Fruit fly (Drosophila melanogaster) whole organism: ENCODE data around the gene CG7739.

Experiments
- CG8478 ChIP-seq: fragments of >200 bp; optimal IDR thresholded peaks from 2 replicates; lab custom pipeline; 2018; ENCODE audit warnings: inconsistent platforms
- Dll ChIP-seq: fragments of >200 bp; optimal IDR thresholded peaks from 2 replicates; lab custom pipeline; 2017
- EcR ChIP-seq, 2 experiments: fragments of >200 bp; optimal IDR thresholded peaks; 2 replicates each; lab custom pipeline; 2017; ENCODE audit warnings: missing biosample characterization in 2 of 2, missing genetic modification characterization in 2 of 2, missing genetic modification reagents in 2 of 2
- pan ChIP-seq: fragments of >200 bp; optimal IDR thresholded peaks from 2 replicates; lab custom pipeline; 2017
- psq ChIP-seq: fragments of >200 bp; optimal IDR thresholded peaks from 2 replicates; lab custom pipeline; 2017
- usp ChIP-seq: fragments of >200 bp; optimal IDR thresholded peaks from 2 replicates; lab custom pipeline; 2017; ENCODE audit warnings: missing biosample characterization, missing genetic modification characterization, mixed read lengths

The CG7739 gene

DNA sequence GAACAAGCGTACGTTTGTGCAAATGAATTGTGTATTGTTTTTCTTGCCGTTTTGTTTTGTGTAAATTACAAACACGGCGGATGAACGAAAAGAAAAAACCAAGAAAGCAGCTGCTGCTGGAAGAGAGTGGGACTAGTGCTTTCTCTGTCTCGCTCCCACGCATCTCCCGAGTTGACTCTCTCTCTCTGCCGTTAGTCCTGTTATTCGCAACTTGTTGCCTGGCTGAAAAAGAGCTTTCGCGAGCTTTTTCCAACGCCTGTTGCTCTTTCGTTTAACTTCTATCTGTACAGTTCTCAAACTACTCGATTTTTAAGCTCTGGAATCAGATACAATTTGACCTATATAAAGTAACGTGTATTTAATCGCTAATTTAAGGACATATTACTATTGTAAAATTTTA, 30.5 kb upstream of the CG7739 start:
- TF ChIP-seq usp (no peak), Dll (lab: Kevin White, UChicago) (no peak), CG8478 (no peak), EcR (GFP tag; optimal IDR thresholded peaks at IDR 0.05; lab: Kevin White, UChicago) (no peak), psq (lab: Kevin White, UChicago) (no peak), pan (lab: Kevin White, UChicago) (no peak)

DNA sequence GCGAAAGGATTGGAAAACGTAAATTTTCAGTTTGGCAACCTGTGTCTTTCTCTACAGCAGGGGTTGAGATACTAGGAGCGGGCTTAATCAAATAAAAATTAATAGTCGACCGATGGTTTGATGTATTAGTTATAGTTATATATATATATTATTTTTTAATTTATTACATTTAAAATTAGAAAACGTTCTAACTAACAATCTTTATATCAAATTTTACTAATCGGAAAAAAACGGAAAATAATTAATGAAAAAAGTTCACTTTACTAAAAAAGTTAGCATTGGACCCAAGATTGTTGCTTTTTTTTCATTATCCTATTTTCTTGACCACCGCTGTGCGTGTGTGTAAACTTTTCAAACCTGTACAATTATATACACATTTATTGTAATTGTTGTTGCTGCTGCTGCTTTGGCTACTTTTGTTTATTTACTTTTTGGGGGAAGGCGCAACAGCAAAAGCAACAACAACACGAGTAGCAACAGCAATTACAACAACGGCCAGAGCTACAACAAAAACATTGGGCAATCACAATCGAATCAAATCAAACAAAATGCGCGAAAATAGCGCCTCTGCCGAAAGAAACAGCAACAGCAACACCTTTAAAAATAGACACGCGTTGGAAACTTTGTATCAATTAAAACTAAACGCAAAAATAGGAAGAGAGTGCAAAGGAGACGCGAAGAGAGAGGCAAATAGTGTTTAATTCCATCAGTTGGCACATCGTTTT, 29.8 kb upstream of the CG7739 start:
- TF ChIP-seq usp, result no peak
- no peak for TF ChIP-seq psq (lab: Kevin White, UChicago)

DNA sequence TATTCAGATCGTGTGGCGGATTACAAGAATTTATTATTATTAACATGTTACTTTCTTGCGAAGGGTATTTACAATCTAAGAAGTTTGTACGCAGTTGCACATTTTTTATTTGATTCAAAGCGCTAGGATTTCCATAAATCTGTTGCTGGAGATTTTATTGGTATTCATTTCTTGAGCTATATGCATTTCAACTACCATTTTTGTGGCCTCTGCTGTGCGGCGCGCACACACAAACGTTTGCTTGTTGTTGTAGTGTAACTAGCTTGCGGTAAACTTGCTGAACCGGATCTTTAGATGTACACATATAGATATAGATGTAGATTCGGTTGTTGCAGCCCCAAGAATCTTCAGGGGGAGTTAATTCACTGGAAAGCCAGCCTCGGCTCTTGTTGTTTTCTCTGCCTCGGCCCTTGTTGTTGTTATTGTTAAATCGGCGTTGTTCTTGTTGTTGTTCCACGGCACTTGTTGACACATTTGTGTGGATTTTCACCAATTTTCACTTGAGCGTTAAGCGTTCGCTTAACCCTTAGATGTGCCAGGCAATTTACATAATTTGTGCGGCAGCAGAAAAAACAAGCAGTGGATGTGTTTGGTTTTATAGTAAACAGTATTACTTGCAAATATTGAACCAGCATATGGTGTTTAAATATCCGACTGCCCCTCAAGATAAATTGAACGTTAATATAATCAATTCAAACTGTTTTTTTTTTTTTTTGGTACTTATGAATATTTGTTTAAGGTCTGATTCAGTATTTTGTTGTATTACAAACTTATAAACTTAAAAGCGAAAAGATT, 28.1 kb upstream of the CG7739 start:
- no peak for TF ChIP-seq Dll (lab: Kevin White, UChicago)
- no peak for TF ChIP-seq CG8478
- TF ChIP-seq usp, result no peak
- TF ChIP-seq pan (lab: Kevin White, UChicago), result no peak
- TF ChIP-seq psq (lab: Kevin White, UChicago), result no peak
- TF ChIP-seq EcR (GFP tag; optimal IDR thresholded peaks at IDR 0.05; lab: Kevin White, UChicago), result no peak

DNA sequence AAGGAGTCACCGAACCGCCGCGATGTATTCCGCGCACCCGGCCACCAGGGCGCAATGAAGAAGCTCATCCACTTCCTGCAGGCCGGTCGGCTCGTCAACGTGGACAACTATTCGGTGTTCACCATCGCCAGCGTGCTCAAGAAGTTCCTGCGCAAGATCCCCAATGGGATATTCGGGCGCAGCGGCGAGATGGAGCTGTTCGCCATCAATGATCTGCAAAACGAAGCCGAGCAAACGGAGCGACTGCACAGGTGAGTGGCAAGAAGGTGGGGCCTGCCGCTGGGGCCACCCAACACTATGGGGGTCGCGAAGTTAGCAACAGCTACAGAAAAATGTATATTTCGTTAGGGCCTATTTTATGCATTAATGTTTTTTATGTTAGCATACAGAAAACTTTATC, 26.9 kb upstream of the CG7739 start:
- no peak for TF ChIP-seq Dll (lab: Kevin White, UChicago)
- TF ChIP-seq pan (lab: Kevin White, UChicago), result no peak
- no peak for TF ChIP-seq EcR (GFP tag; optimal IDR thresholded peaks at IDR 0.05; lab: Kevin White, UChicago)
- TF ChIP-seq CG8478, result no peak
- no peak for TF ChIP-seq psq (lab: Kevin White, UChicago)
- TF ChIP-seq usp, result no peak

DNA sequence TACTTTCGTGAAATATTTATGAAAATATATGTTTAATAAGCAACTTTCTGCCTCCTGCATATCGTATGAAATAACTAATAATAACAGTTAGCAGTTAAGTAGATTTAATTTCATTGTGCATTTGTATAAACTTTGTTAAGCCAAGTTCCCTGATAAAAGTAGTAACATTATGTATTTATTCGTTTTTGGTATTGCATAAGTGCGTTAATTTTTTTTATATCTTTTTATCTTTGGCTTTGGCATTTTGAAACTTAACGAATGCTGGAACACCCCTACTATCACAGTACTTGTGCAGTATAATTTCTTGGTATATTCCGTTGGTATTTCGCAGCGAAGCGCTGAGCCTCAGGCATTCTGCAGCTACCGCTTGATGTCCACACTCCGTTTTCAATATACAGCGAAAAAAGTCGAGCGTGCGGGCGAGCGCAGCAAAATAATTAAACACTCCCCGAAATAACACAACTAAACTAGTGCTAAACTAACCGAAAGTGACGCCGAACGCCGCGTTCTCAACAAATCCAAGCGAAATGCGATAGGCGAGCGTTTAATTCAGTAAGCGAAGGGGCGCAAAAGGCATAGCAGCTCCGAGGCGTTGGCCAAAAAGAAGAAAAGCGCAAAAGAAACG, 25.8 kb upstream of the CG7739 start, which contains the start of gene RhoGAP71E:
TSS of gene RhoGAP71E (plus strand) at position 347 of the 625 bp plus-strand sequence.
- TF ChIP-seq usp, result no peak
- TF ChIP-seq psq (lab: Kevin White, UChicago), result no peak
- TF ChIP-seq CG8478, result no peak
- no peak for TF ChIP-seq Dll (lab: Kevin White, UChicago)
- no peak for TF ChIP-seq pan (lab: Kevin White, UChicago)
- TF ChIP-seq EcR (GFP tag; optimal IDR thresholded peaks at IDR 0.05; lab: Kevin White, UChicago), result no peak

DNA sequence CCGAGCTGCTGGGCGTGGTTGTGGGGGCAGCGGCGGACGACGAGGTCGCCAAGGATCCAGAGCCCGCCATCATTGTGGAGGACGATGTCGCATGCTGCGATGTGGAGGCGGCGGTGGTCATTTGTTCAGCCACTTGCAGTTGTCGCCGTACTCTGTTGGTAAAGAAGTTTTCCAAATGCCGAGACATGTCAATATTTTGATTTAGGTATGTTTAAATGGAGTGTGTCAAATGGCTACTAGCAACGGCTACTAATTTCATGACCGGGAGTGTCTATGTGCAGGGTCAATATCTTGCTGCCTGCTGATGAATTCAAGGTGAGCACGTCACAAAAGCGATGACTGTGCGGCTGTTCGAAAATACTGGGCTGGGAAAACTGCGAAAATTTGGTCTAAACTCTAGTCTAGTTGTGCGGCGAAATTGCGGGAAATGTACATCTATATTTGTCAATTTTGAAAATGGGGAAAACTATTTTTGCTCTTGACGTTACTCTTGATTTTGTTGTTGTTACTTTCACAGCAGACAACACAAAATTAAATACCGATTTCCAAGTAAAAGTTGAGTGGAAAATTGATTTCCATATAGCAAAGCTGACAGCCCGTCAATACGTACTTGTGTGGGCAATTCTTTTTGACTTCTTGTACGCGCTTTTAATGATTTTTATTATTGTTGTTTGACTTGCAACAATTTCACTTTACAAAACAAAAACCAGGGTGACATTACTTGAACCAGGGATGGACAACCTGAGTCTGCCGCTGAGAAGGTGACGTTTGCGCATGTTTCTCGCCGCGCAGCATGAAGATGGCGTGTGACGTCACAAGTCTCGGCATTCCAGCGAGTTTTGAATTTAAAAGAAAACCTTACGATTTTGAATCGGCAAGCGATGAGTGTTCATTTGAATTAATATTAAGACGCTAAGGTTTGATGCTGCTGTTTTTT, 24.8 kb upstream of the CG7739 start, which contains the start of gene CG7656:
TSS of gene CG7656 (minus strand) at position 731 of the 937 bp plus-strand sequence.
- TF ChIP-seq CG8478 (no peak), usp (no peak), Dll (lab: Kevin White, UChicago) (no peak), psq (lab: Kevin White, UChicago) (no peak), EcR (GFP tag; optimal IDR thresholded peaks at IDR 0.05; lab: Kevin White, UChicago) (no peak), pan (lab: Kevin White, UChicago) (no peak)

DNA sequence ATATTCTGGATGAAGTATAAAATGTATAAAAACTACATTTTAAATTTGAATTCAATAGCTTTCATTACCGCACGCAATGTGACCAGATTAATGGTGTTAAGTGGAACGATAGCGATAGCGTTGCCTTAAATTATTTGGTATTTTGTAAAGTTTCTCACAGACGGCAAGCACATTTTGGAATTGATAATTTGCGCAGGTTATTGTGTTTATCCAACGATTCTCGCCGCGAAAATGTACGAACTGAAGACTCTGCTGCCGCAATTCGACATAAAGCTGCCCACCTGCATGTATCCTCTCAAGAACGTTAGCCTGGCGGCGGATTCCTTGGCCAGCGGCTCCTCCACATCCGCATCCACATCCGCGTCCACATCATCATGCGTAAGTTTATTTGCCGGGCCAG, 20.6 kb upstream of the CG7739 start, which contains the start of gene AIMP2:
TSS of gene AIMP2 (plus strand) at position 135 of the 400 bp plus-strand sequence.
- TF ChIP-seq psq (lab: Kevin White, UChicago), result no peak
- no peak for TF ChIP-seq usp

DNA sequence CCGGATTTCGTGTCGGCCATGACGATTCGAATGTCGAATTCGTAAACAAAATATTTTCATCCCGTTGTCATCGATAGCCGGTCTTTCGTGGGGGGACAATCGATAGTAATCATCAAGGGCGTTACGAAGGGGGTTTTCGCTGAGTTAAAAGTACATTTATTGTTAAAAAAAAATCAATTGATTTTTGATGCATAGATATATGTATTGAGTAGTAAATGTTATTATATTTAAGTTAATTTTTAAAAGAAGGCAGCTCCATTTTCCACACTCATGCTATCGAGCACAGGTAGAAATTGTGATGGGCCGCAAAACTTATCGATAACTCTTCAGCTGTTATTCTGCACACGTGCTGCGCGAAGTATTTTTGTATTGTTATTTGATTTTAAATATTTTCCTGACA, 17.6 kb upstream of the CG7739 start, which contains the start of the genes mrn and CG12301:
TSS of gene mrn (minus strand) at position 51 of the 400 bp plus-strand sequence.
TSS of gene CG12301 (plus strand) at position 314 of the 400 bp plus-strand sequence.
- no peak for TF ChIP-seq psq (lab: Kevin White, UChicago)
- no peak for TF ChIP-seq pan (lab: Kevin White, UChicago)
- no peak for TF ChIP-seq EcR (GFP tag; optimal IDR thresholded peaks at IDR 0.05; lab: Kevin White, UChicago)
- no peak for TF ChIP-seq Dll (lab: Kevin White, UChicago)
- no peak for TF ChIP-seq usp
- TF ChIP-seq CG8478, result no peak

DNA sequence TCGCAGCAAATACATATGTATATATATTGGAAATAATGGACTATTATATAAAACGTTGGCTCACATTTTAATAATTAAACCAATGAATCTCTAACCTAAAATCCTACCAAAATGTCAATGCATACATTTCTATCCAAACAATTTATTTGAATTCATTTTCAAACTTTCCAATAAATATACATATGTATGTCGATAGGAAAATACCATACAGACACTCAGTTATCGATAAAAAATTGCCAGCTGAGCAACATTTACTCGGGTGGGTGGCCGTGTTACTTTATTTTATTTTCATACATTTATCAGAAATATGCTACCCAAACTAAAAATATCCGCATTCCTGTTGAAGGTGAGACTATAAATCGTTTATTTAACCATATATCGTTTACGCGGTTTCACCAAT, 13.5 kb upstream of the CG7739 start, which contains the start of gene Ufsp2:
TSS of gene Ufsp2 (plus strand) at position 214 of the 400 bp plus-strand sequence.
- TF ChIP-seq CG8478 (no peak), psq (lab: Kevin White, UChicago) (no peak), usp (no peak), EcR (GFP tag; optimal IDR thresholded peaks at IDR 0.05; lab: Kevin White, UChicago) (no peak), Dll (lab: Kevin White, UChicago) (no peak), pan (lab: Kevin White, UChicago) (no peak)

DNA sequence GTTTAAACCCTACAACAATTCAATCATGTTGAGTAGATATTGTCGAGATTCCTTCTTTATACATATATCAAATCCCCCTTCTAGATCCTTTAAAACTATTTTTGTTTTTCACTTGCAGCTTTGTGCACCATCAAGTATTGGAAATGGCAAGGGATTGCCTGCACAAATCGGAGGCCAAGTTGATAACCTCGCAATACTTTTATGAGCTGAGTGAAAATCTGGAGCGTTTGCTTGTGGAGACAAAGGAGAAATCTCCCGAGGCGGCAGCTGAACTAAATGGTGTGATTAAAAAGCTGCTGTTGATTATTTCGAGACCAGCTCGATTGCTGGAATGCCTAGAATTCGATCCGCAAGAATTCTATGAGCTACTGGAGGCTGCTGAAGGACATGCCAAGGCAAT, 7.7 kb upstream of the CG7739 start:
- TF ChIP-seq usp (no peak), CG8478 (no peak), pan (lab: Kevin White, UChicago) (no peak), EcR (GFP tag; optimal IDR thresholded peaks at IDR 0.05; lab: Kevin White, UChicago) (no peak), Dll (lab: Kevin White, UChicago) (no peak), psq (lab: Kevin White, UChicago) (no peak)

DNA sequence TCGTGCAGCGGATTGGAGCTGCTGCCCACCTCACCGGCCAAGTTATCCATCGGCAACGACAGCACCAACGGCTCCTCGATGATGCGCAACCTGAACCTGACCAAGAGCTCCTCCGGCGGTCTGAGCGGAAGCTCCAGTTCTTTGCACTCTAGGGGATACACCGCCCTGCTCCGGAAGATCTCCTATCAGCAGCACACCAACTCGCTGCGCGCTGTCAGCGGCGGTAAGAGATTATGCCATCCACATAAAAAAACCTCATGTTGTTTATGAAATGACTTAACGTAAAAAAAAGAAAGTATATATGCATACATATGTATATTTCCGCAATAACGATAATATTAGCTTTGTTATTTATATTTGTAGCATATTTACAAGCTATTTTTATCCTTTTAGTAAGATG, 5.9 kb upstream of the CG7739 start:
- TF ChIP-seq Dll (lab: Kevin White, UChicago) (no peak), pan (lab: Kevin White, UChicago) (no peak), usp (no peak), psq (lab: Kevin White, UChicago) (no peak), EcR (GFP tag; optimal IDR thresholded peaks at IDR 0.05; lab: Kevin White, UChicago) (no peak)
